Fruit fly (Drosophila melanogaster) whole organism, wandering third instar larva: ENCODE measurements around the gene Cralbp.

Experiments
- Abd-B ChIP-seq: fragments of >200 bp; optimal IDR thresholded peaks from 2 replicates; lab custom pipeline; 2017; ENCODE audit warnings: missing biosample characterization, missing genetic modification characterization
- CG32264 ChIP-seq: fragments of 200-800 bp; sonication (Bioruptor generic); optimal IDR thresholded peaks from 2 replicates; lab custom pipeline; 2016; ENCODE audit warnings: missing biosample characterization, missing genetic modification characterization
- CG9705 ChIP-seq: fragments of 200-800 bp; sonication (Bioruptor generic); optimal IDR thresholded peaks from 2 replicates; lab custom pipeline; 2018; ENCODE audit warnings: missing biosample characterization, mild to moderate bottlenecking, missing genetic modification characterization
- CrebA ChIP-seq: fragments of 200-800 bp; sonication (Bioruptor generic); optimal IDR thresholded peaks from 2 replicates; lab custom pipeline; 2016; ENCODE audit warnings: missing biosample characterization, mild to moderate bottlenecking, missing genetic modification characterization, borderline replicate concordance
- Dfd ChIP-seq: fragments of >200 bp; optimal IDR thresholded peaks from 2 replicates; lab custom pipeline; 2017; ENCODE audit warnings: missing biosample characterization, missing genetic modification characterization
- Dif ChIP-seq: fragments of 200-275, 200-300 bp; sonication (Bioruptor generic); optimal IDR thresholded peaks from 2 replicates; lab custom pipeline; 2018; ENCODE audit warnings: missing biosample characterization, missing genetic modification characterization; ENCODE audit not compliant: partially characterized antibody
- GATAd ChIP-seq: sonication (Bioruptor generic); optimal IDR thresholded peaks from 2 replicates; lab custom pipeline; 2016; ENCODE audit warnings: missing biosample characterization, missing genetic modification characterization
- HLH106 ChIP-seq: fragments of 200-800 bp; optimal IDR thresholded peaks from 3 replicates; lab custom pipeline; 2019; ENCODE audit warnings: missing biosample characterization, mild to moderate bottlenecking, missing genetic modification characterization, moderate library complexity
- Hnf4 ChIP-seq: fragments of 200-800 bp; sonication (Bioruptor generic); optimal IDR thresholded peaks from 2 replicates; lab custom pipeline; 2016; ENCODE audit warnings: missing biosample characterization, mild to moderate bottlenecking, missing genetic modification characterization
- Hr78 ChIP-seq: fragments of >200 bp; optimal IDR thresholded peaks from 2 replicates; lab custom pipeline; 2017; ENCODE audit warnings: missing biosample characterization, missing genetic modification characterization
- Hr83 ChIP-seq: fragments of 200-300 bp; sonication (Bioruptor generic); optimal IDR thresholded peaks from 2 replicates; lab custom pipeline; 2016; ENCODE audit warnings: missing biosample characterization, mild to moderate bottlenecking, missing genetic modification characterization, moderate library complexity; ENCODE audit not compliant: poor library complexity, severe bottlenecking
- Jra ChIP-seq: sonication (Bioruptor generic); optimal IDR thresholded peaks from 2 replicates; lab custom pipeline; 2016; ENCODE audit warnings: missing biosample characterization, missing genetic modification characterization
- Mio ChIP-seq: sonication (Bioruptor generic); optimal IDR thresholded peaks from 2 replicates; lab custom pipeline; 2016; ENCODE audit warnings: missing biosample characterization, missing genetic modification characterization
- Myc ChIP-seq: fragments of >200 bp; optimal IDR thresholded peaks from 2 replicates; lab custom pipeline; 2017
- N ChIP-seq: fragments of >200 bp; optimal IDR thresholded peaks from 2 replicates; lab custom pipeline; 2018; ENCODE audit warnings: missing biosample characterization, missing external identifiers, missing genetic modification characterization
- OdsH ChIP-seq: fragments of 200-800 bp; sonication (Bioruptor generic); optimal IDR thresholded peaks from 2 replicates; lab custom pipeline; 2016; ENCODE audit warnings: missing biosample characterization, mild to moderate bottlenecking, missing genetic modification characterization
- Rel ChIP-seq, 2 experiments: fragments of 200-800 bp; sonication (Bioruptor generic) in 1 of 2; optimal IDR thresholded peaks; 2 replicates in 1 of 2; 3 replicates in 1 of 2; lab custom pipeline; 2016 to 2019; ENCODE audit warnings: mild to moderate bottlenecking in 2 of 2, missing biosample characterization in 2 of 2, missing genetic modification characterization in 2 of 2, moderate library complexity in 1 of 2
- Sp1 ChIP-seq: fragments of 200-800 bp; sonication (Bioruptor generic); optimal IDR thresholded peaks from 3 replicates; lab custom pipeline; 2019; ENCODE audit warnings: missing biosample characterization, mild to moderate bottlenecking, missing genetic modification characterization, moderate library complexity
- Vsx2 ChIP-seq: fragments of 200-300, 225-300 bp; sonication (Bioruptor generic); optimal IDR thresholded peaks from 2 replicates; lab custom pipeline; 2018; ENCODE audit warnings: missing biosample characterization, missing genetic modification characterization; ENCODE audit not compliant: partially characterized antibody
- br ChIP-seq: fragments of 200-800 bp; sonication (Bioruptor generic); optimal IDR thresholded peaks from 2 replicates; lab custom pipeline; 2016; ENCODE audit warnings: missing biosample characterization, missing genetic modification characterization
- brk ChIP-seq: fragments of 200-800 bp; sonication (Bioruptor generic); optimal IDR thresholded peaks from 2 replicates; lab custom pipeline; 2016; ENCODE audit warnings: missing biosample characterization, mild to moderate bottlenecking, missing genetic modification characterization
- dl ChIP-seq, 2 experiments: fragments of 175-275, 200-275 bp in 1 of 2; fragments of 200-275 bp in 1 of 2; sonication (Bioruptor generic); optimal IDR thresholded peaks; lab custom pipeline; 2018; ENCODE audit warnings: mild to moderate bottlenecking in 2 of 2, missing biosample characterization in 2 of 2, missing genetic modification characterization in 2 of 2, moderate library complexity in 2 of 2; ENCODE audit not compliant: partially characterized antibody in 2 of 2, insufficient read depth in 1 of 2
- dmrt93B ChIP-seq: fragments of 200-800 bp; sonication (Bioruptor generic); optimal IDR thresholded peaks from 2 replicates; lab custom pipeline; 2018; ENCODE audit warnings: missing biosample characterization, mild to moderate bottlenecking, missing genetic modification characterization
- dsf ChIP-seq: sonication (Bioruptor generic); optimal IDR thresholded peaks from 2 replicates; lab custom pipeline; 2016; ENCODE audit warnings: missing biosample characterization, missing genetic modification characterization, borderline replicate concordance
- ey ChIP-seq: fragments of 200-800 bp; sonication (Bioruptor generic); optimal IDR thresholded peaks from 2 replicates; lab custom pipeline; 2016; ENCODE audit warnings: missing biosample characterization, missing genetic modification characterization
- foxo ChIP-seq, 2 experiments: fragments of 200-800 bp; sonication (Bioruptor generic); optimal IDR thresholded peaks; 2 replicates in 1 of 2; 3 replicates in 1 of 2; lab custom pipeline; 2016 to 2017; ENCODE audit warnings: missing biosample characterization in 2 of 2, missing genetic modification characterization in 2 of 2
- fru ChIP-seq: fragments of 200-800 bp; sonication (Bioruptor generic); optimal IDR thresholded peaks from 3 replicates; lab custom pipeline; 2016; ENCODE audit warnings: missing biosample characterization, mild to moderate bottlenecking, missing genetic modification characterization
- h ChIP-seq: fragments of 200-800 bp; sonication (Bioruptor generic); optimal IDR thresholded peaks from 3 replicates; lab custom pipeline; 2016; ENCODE audit warnings: missing biosample characterization, mild to moderate bottlenecking, missing genetic modification characterization
- jim ChIP-seq: fragments of 175-275, 200-325 bp; sonication (Bioruptor generic); optimal IDR thresholded peaks from 2 replicates; lab custom pipeline; 2016; ENCODE audit warnings: missing biosample characterization, mild to moderate bottlenecking, missing genetic modification characterization
- lola ChIP-seq: fragments of >200 bp; optimal IDR thresholded peaks from 2 replicates; lab custom pipeline; 2017; ENCODE audit warnings: missing biosample characterization, missing genetic modification characterization
- pan ChIP-seq: fragments of >200 bp; optimal IDR thresholded peaks from 2 replicates; lab custom pipeline; 2017
- psq ChIP-seq: fragments of 200-800 bp; sonication (Bioruptor generic); optimal IDR thresholded peaks from 3 replicates; lab custom pipeline; 2017; ENCODE audit warnings: missing biosample characterization, mild to moderate bottlenecking, missing genetic modification characterization, moderate library complexity
- rgr ChIP-seq: fragments of 200-800 bp; sonication (Bioruptor generic); optimal IDR thresholded peaks from 3 replicates; lab custom pipeline; 2016; ENCODE audit warnings: missing biosample characterization, mild to moderate bottlenecking, missing genetic modification characterization
- sage ChIP-seq: fragments of 200-800 bp; sonication (Bioruptor generic); optimal IDR thresholded peaks from 2 replicates; lab custom pipeline; 2016; ENCODE audit warnings: missing biosample characterization, mild to moderate bottlenecking, missing genetic modification characterization
- sv ChIP-seq: fragments of 200-800 bp; sonication (Bioruptor generic); optimal IDR thresholded peaks from 3 replicates; lab custom pipeline; 2016; ENCODE audit warnings: missing biosample characterization, missing genetic modification characterization
- tai ChIP-seq: sonication (Bioruptor generic); optimal IDR thresholded peaks from 2 replicates; lab custom pipeline; 2016; ENCODE audit warnings: missing biosample characterization, missing genetic modification characterization
- usp ChIP-seq: fragments of >200 bp; optimal IDR thresholded peaks from 2 replicates; lab custom pipeline; 2017; ENCODE audit warnings: missing biosample characterization, missing genetic modification characterization
- woc ChIP-seq: sonication (Bioruptor generic); optimal IDR thresholded peaks from 2 replicates; lab custom pipeline; 2016; ENCODE audit warnings: missing biosample characterization, mild to moderate bottlenecking, missing genetic modification characterization

Cralbp gene

dm6 chr3L:5817177-5817576, 30.7 kb upstream of the Cralbp start:
- no peak for TF ChIP-seq jim (GFP tag; lab: Kevin White, UChicago)
- no peak for TF ChIP-seq br
- TF ChIP-seq Hr83 = no peak
- TF ChIP-seq N (GFP tag; lab: Kevin White, UChicago) = no peak
- no peak for TF ChIP-seq Jra (GFP tag; lab: Kevin White, UChicago)
- no peak for TF ChIP-seq Rel (GFP tag; optimal IDR thresholded peaks at IDR 0.05; lab: Kevin White, UChicago)
- no peak for TF ChIP-seq Rel (tag; optimal IDR thresholded peaks at IDR 0.05; lab: Kevin White, UChicago)
- no peak for TF ChIP-seq Hr78 (GFP tag; lab: Kevin White, UChicago)
- TF ChIP-seq Sp1 (GFP tag; lab: Kevin White, UChicago) = no peak
- TF ChIP-seq dl (GFP tag; optimal IDR thresholded peaks at IDR 0.05; lab: Kevin White, UChicago; ENCODE audit: insufficient read depth in 1 of 2, partially characterized antibody in 2 of 2) = no peak
- TF ChIP-seq rgr (GFP tag; lab: Kevin White, UChicago) = no peak
- no peak for TF ChIP-seq Abd-B (GFP tag; lab: Kevin White, UChicago)
- no peak for TF ChIP-seq h (GFP tag; lab: Kevin White, UChicago)
- TF ChIP-seq, all 38 proteins: peak for 0

dm6 chr3L:5813016-5813415, 26.5 kb upstream of the Cralbp start, which contains the start of gene mad2:
Gene mad2 (minus strand): TSS chr3L:5813093.
- TF ChIP-seq psq (GFP tag; lab: Kevin White, UChicago) = no peak
- no peak for TF ChIP-seq dmrt93B (GFP tag; lab: Kevin White, UChicago)
- TF ChIP-seq, all 38 proteins: peak for 0

DNA sequence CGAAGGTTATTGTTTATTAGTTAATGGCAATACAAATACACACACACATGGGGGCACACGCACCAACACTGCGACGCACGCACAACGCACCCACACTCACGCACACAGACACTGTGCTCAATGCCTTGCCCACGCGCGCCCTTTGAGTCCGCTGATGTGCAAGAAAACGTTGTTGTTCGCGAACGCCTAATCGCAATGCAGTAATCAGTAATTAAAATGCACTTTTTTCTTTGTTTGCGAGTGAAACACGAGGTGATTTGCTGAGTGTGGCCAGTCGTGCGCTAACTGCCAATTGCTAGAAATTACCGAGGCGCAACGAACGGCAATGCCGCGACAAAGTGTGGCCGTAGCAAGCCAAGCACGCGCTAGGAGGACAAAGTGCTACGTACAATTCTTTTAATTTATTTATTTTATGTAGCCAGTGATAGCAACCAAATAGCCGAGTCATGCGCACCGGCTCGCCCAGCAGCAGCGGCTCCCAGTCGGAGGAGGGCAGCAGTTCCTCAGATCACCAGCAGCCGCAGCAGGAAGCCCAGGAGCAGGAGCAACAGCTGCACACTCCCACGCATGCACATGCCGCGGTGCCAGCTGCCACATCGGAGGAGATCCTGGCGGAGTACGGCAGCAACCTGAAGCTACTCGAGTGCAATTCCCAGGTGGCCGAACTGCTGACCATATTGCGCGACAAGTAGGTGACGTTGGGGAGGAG, 24.3 kb upstream of the Cralbp start, which contains the start of the genes S6k and kri:
Gene S6k (minus strand): TSS at position 299 of the 709 bp plus-strand sequence.
Gene kri (plus strand): TSS at position 341 of the 709 bp plus-strand sequence.
- no peak for TF ChIP-seq HLH106
- peak; percentile 57 for TF ChIP-seq Hnf4 (GFP tag; lab: Kevin White, UChicago)
- no peak for TF ChIP-seq Rel (GFP tag; optimal IDR thresholded peaks at IDR 0.05; lab: Kevin White, UChicago)
- peak; percentile 57 for TF ChIP-seq Rel (tag; optimal IDR thresholded peaks at IDR 0.05; lab: Kevin White, UChicago)
- peak in 1 of 2 experiments; percentile 15 for TF ChIP-seq foxo (GFP tag; optimal IDR thresholded peaks at IDR 0.05; lab: Kevin White, UChicago)
- TF ChIP-seq brk (GFP tag; lab: Kevin White, UChicago) = no peak
- no peak for TF ChIP-seq lola (GFP tag; lab: Kevin White, UChicago)
- peak; percentile 28 for TF ChIP-seq jim (GFP tag; lab: Kevin White, UChicago)
- TF ChIP-seq fru = peak; percentile 44
- peak; percentile 22 for TF ChIP-seq Myc (lab: Kevin White, UChicago)
- TF ChIP-seq woc (GFP tag; lab: Kevin White, UChicago) = no peak
- no peak for TF ChIP-seq br
- peak; percentile 40 for TF ChIP-seq Sp1 (GFP tag; lab: Kevin White, UChicago)
- no peak for TF ChIP-seq Abd-B (GFP tag; lab: Kevin White, UChicago)
- no peak for TF ChIP-seq Jra (GFP tag; lab: Kevin White, UChicago)
- TF ChIP-seq Hr78 (GFP tag; lab: Kevin White, UChicago) = no peak
- no peak for TF ChIP-seq dsf (GFP tag; lab: Kevin White, UChicago)
- peak; percentile 23 for TF ChIP-seq ey (GFP tag; lab: Kevin White, UChicago)
- TF ChIP-seq pan (lab: Kevin White, UChicago) = no peak
- no peak for TF ChIP-seq CG32264 (GFP tag; lab: Kevin White, UChicago)
- no peak for TF ChIP-seq N (GFP tag; lab: Kevin White, UChicago)
- no peak for TF ChIP-seq dl (GFP tag; optimal IDR thresholded peaks at IDR 0.05; lab: Kevin White, UChicago; ENCODE audit: insufficient read depth in 1 of 2, partially characterized antibody in 2 of 2)
- TF ChIP-seq sv = no peak
- no peak for TF ChIP-seq usp
- no peak for TF ChIP-seq GATAd
- no peak for TF ChIP-seq tai
- TF ChIP-seq Mio (GFP tag; lab: Kevin White, UChicago) = no peak
- no peak for TF ChIP-seq psq (GFP tag; lab: Kevin White, UChicago)
- no peak for TF ChIP-seq CrebA
- TF ChIP-seq CG9705 (GFP tag; lab: Kevin White, UChicago) = no peak
- no peak for TF ChIP-seq sage (GFP tag; lab: Kevin White, UChicago)
- TF ChIP-seq Dfd (GFP tag; lab: Kevin White, UChicago) = no peak
- TF ChIP-seq rgr (GFP tag; lab: Kevin White, UChicago) = no peak
- peak; percentile 88 for TF ChIP-seq Hr83
- no peak for TF ChIP-seq Dif
- peak; percentile 86 for TF ChIP-seq h (GFP tag; lab: Kevin White, UChicago)
- TF ChIP-seq dmrt93B (GFP tag; lab: Kevin White, UChicago) = no peak
- TF ChIP-seq OdsH (GFP tag; lab: Kevin White, UChicago) = no peak
- no peak for TF ChIP-seq Vsx2 (GFP tag; lab: Kevin White, UChicago)
